Worm (Caenorhabditis elegans): Measurements from ENCODE around the gene srw-34.

ce11 chrV:16537908-16538446 is 15.8 kb upstream of the srw-34 start, which contains the start of gene Y32B12B.2:
- TF ChIP-seq him-1 (tag; optimal IDR thresholded peaks at IDR 0.05), result no peak
- TF ChIP-seq dao-5 (tag; optimal IDR thresholded peaks at IDR 0.05), result no peak
- TF ChIP-seq W03F9.2 (tag; optimal IDR thresholded peaks at IDR 0.05), result no peak

All from whole organism, L4/young adult.